Fruit fly (Drosophila melanogaster): Measurements from ENCODE around the gene Uros1.

The Uros1 gene

dm6 chrX:8900094-8900493, at the start of gene Uros1:
Uros1 (minus strand) TSS chrX:8900264.
- no peak for TF ChIP-seq noc (tag; optimal IDR thresholded peaks at IDR 0.05)

- no peak for TF ChIP-seq noc (tag; optimal IDR thresholded peaks at IDR 0.05)
Observed at dm6 chrX:8924778-8925177, 24.7 kb upstream of the Uros1 start.

- TF ChIP-seq noc (tag; optimal IDR thresholded peaks at IDR 0.05) = no peak
Observed at dm6 chrX:8923587-8923986, 23.5 kb upstream of the Uros1 start, which contains the start of the genes CG12661 and CG43255. CG12661 (minus strand) TSS chrX:8923687. CG43255 (plus strand) TSS chrX:8923960.

- no peak for TF ChIP-seq noc (tag; optimal IDR thresholded peaks at IDR 0.05)
Observed at dm6 chrX:8911878-8912277, 11.8 kb upstream of the Uros1 start.

- TF ChIP-seq noc (tag; optimal IDR thresholded peaks at IDR 0.05) = no peak
Observed at dm6 chrX:8908137-8908536, 8.1 kb upstream of the Uros1 start.

dm6 chrX:8907547-8907813, 7.4 kb upstream of the Uros1 start:
- no peak for TF ChIP-seq noc (tag; optimal IDR thresholded peaks at IDR 0.05)

- no peak for TF ChIP-seq noc (tag; optimal IDR thresholded peaks at IDR 0.05)
Observed at dm6 chrX:8906805-8907546, 6.9 kb upstream of the Uros1 start, which contains the start of gene rdgA. rdgA (plus strand) TSS chrX:8907068.

- no peak for TF ChIP-seq noc (tag; optimal IDR thresholded peaks at IDR 0.05)
Observed at dm6 chrX:8905545-8906455, 5.7 kb upstream of the Uros1 start.

dm6 chrX:8901447-8901846, 1.4 kb upstream of the Uros1 start, which contains the start of gene Rbm13:
Rbm13 (plus strand) TSS chrX:8901699.
- no peak for TF ChIP-seq noc (tag; optimal IDR thresholded peaks at IDR 0.05)

dm6 chrX:8897859-8898427, 2.1 kb downstream of the Uros1 start, which contains the start of gene Moe:
Moe (minus strand) TSS chrX:8898332.
- peak; percentile 31 for TF ChIP-seq noc (tag; optimal IDR thresholded peaks at IDR 0.05)

- no peak for TF ChIP-seq noc (tag; optimal IDR thresholded peaks at IDR 0.05)
Observed at dm6 chrX:8896845-8897775, 3.0 kb downstream of the Uros1 start.

dm6 chrX:8896080-8896479, 4.0 kb downstream of the Uros1 start:
- TF ChIP-seq noc (tag; optimal IDR thresholded peaks at IDR 0.05) = peak; percentile 89

dm6 chrX:8895413-8895812, 4.7 kb downstream of the Uros1 start:
- TF ChIP-seq noc (tag; optimal IDR thresholded peaks at IDR 0.05) = no peak

- TF ChIP-seq noc (tag; optimal IDR thresholded peaks at IDR 0.05) = no peak
Observed at dm6 chrX:8895018-8895392, 5.1 kb downstream of the Uros1 start.

- TF ChIP-seq noc (tag; optimal IDR thresholded peaks at IDR 0.05) = peak; percentile 78
Observed at dm6 chrX:8894315-8895017, 5.6 kb downstream of the Uros1 start.

Data from whole organism, larva.